Fruit fly (Drosophila melanogaster) whole organism, embryonic: ENCODE results near the gene scrib.

Experiments used
- Abd-B ChIP-seq: fragments of 200-800 bp; sonication (Bioruptor generic); optimal IDR thresholded peaks from 2 replicates; lab custom pipeline; 2018; ENCODE audit warnings: missing biosample characterization, mild to moderate bottlenecking, missing genetic modification characterization, moderate library complexity
- Adf1 ChIP-seq: fragments of 200-800 bp; sonication (Bioruptor generic); IDR thresholded peaks from 2 replicates; pipeline ENCODE4 v1.3.6; 2022; ENCODE audit warnings: missing biosample characterization, missing genetic modification characterization
- Antp ChIP-seq: fragments of 200-800 bp; sonication (Bioruptor generic); optimal IDR thresholded peaks from 3 replicates; lab custom pipeline; 2016; ENCODE audit warnings: missing biosample characterization, missing genetic modification characterization
- B-H2 ChIP-seq: fragments of 200-800 bp; sonication (Bioruptor generic); optimal IDR thresholded peaks from 2 replicates; lab custom pipeline; 2018; ENCODE audit warnings: missing biosample characterization, mild to moderate bottlenecking, missing genetic modification characterization
- CG11247 ChIP-seq: fragments of 200-800 bp; sonication (Bioruptor generic); IDR thresholded peaks from 2 replicates; pipeline ENCODE4 v1.3.6; 2022; ENCODE audit warnings: missing biosample characterization, missing genetic modification characterization
- CG12155 ChIP-seq: fragments of 200-800 bp; sonication (Bioruptor generic); optimal IDR thresholded peaks from 3 replicates; lab custom pipeline; 2016; ENCODE audit warnings: missing biosample characterization, missing genetic modification characterization
- CG12744 ChIP-seq: fragments of 200-800 bp; sonication (Bioruptor generic); optimal IDR thresholded peaks from 2 replicates; lab custom pipeline; 2016; ENCODE audit warnings: missing biosample characterization, missing genetic modification characterization
- CG13123 ChIP-seq: fragments of 200-800 bp; sonication (Bioruptor generic); optimal IDR thresholded peaks from 2 replicates; lab custom pipeline; 2016; ENCODE audit warnings: missing biosample characterization, missing genetic modification characterization
- CG13296 ChIP-seq: fragments of 200-800 bp; sonication (Bioruptor generic); optimal IDR thresholded peaks from 3 replicates; lab custom pipeline; 2018; ENCODE audit warnings: missing biosample characterization, mild to moderate bottlenecking, missing genetic modification characterization
- CG13624 ChIP-seq: fragments of 200-800 bp; sonication (Bioruptor generic); optimal IDR thresholded peaks from 2 replicates; lab custom pipeline; 2016; ENCODE audit warnings: missing biosample characterization, missing genetic modification characterization
- CG14965 ChIP-seq: fragments of 200-800 bp; sonication (Bioruptor generic); optimal IDR thresholded peaks from 2 replicates; lab custom pipeline; 2016; ENCODE audit warnings: missing biosample characterization, missing genetic modification characterization, borderline replicate concordance
- CG18011 ChIP-seq: fragments of 200-800 bp; sonication (Bioruptor generic); optimal IDR thresholded peaks from 2 replicates; lab custom pipeline; 2017; ENCODE audit warnings: missing biosample characterization, missing genetic modification characterization, mild to moderate bottlenecking, moderate library complexity, missing genotype
- CG2120 ChIP-seq: fragments of 200-800 bp; sonication (Bioruptor generic); optimal IDR thresholded peaks from 3 replicates; lab custom pipeline; 2016; ENCODE audit warnings: missing biosample characterization, missing genetic modification characterization
- CG4404 ChIP-seq: fragments of 200-800 bp; sonication (Bioruptor generic); IDR thresholded peaks from 2 replicates; pipeline ENCODE4 v1.3.6; 2022; ENCODE audit warnings: missing biosample characterization, missing genetic modification characterization
- CG5180 ChIP-seq: fragments of 200-800 bp; sonication (Bioruptor generic); optimal IDR thresholded peaks from 3 replicates; lab custom pipeline; 2017; ENCODE audit warnings: missing biosample characterization, missing genetic modification characterization, mild to moderate bottlenecking, moderate library complexity, missing genetic modification reagents
- CG6272 ChIP-seq: fragments of 200-800 bp; sonication (Bioruptor generic); IDR thresholded peaks from 2 replicates; pipeline ENCODE4 v1.3.6; 2022; ENCODE audit warnings: missing biosample characterization, missing genetic modification characterization
- CG8924 ChIP-seq: fragments of 200-800 bp; optimal IDR thresholded peaks from 3 replicates; lab custom pipeline; 2019; ENCODE audit warnings: missing biosample characterization, mild to moderate bottlenecking, missing genetic modification characterization, moderate library complexity
- CG8944 ChIP-seq: fragments of 200-800 bp; sonication (Bioruptor generic); optimal IDR thresholded peaks from 3 replicates; lab custom pipeline; 2016; ENCODE audit warnings: missing biosample characterization, missing genetic modification characterization
- Doc3 ChIP-seq: fragments of 200-800 bp; sonication (Bioruptor generic); IDR thresholded peaks from 3 replicates; pipeline ENCODE4 v1.3.6; 2022; ENCODE audit warnings: missing biosample characterization, missing genetic modification characterization; ENCODE audit not compliant: partially characterized antibody
- Dp ChIP-seq: fragments of 200-800 bp; sonication (Bioruptor generic); optimal IDR thresholded peaks from 2 replicates; lab custom pipeline; 2018; ENCODE audit warnings: missing biosample characterization, mild to moderate bottlenecking, missing genetic modification characterization, moderate library complexity
- Dref ChIP-seq: fragments of 200-800 bp; sonication (Bioruptor generic); IDR thresholded peaks from 2 replicates; pipeline ENCODE4 v1.3.6; 2022; ENCODE audit warnings: missing biosample characterization, missing genetic modification characterization
- Drgx ChIP-seq: fragments of 200-800 bp; sonication (Bioruptor generic); IDR thresholded peaks from 2 replicates; pipeline ENCODE4 v1.3.6; 2022; ENCODE audit warnings: missing biosample characterization, missing genetic modification characterization
- Fer1 ChIP-seq: fragments of 200-800 bp; sonication (Bioruptor generic); optimal IDR thresholded peaks from 2 replicates; lab custom pipeline; 2017; ENCODE audit warnings: missing biosample characterization, mild to moderate bottlenecking, missing genetic modification characterization
- Hr3 ChIP-seq: fragments of 200-800 bp; sonication (Bioruptor generic); optimal IDR thresholded peaks from 3 replicates; lab custom pipeline; 2016; ENCODE audit warnings: missing biosample characterization, missing genetic modification characterization
- Hr78 ChIP-seq, 2 experiments: fragments of 200-800 bp in 1 of 2; fragments of >200 bp in 1 of 2; sonication (Bioruptor generic) in 1 of 2; optimal IDR thresholded peaks; 2 replicates each; lab custom pipeline; 2017 to 2019; ENCODE audit warnings: missing biosample characterization in 2 of 2, missing genetic modification characterization in 2 of 2, mild to moderate bottlenecking in 1 of 2, moderate library complexity in 1 of 2
- Kr ChIP-seq: fragments of 200-800 bp; sonication (Bioruptor generic); optimal IDR thresholded peaks from 2 replicates; lab custom pipeline; 2017; ENCODE audit warnings: missing biosample characterization, mild to moderate bottlenecking, missing genetic modification characterization
- MESR4 ChIP-seq: fragments of 200-800 bp; sonication (Bioruptor generic); optimal IDR thresholded peaks from 2 replicates; lab custom pipeline; 2018; ENCODE audit warnings: missing biosample characterization, mild to moderate bottlenecking, missing genetic modification characterization, moderate library complexity
- MTF-1 ChIP-seq: fragments of 200-800 bp; sonication (Bioruptor generic); optimal IDR thresholded peaks from 2 replicates; lab custom pipeline; 2018; ENCODE audit warnings: missing biosample characterization, mild to moderate bottlenecking, missing genetic modification characterization, borderline replicate concordance
- Stat92E ChIP-seq, 3 experiments: fragments of >200 bp in 2 of 3; fragments of 200-800 bp in 1 of 3; sonication (Bioruptor generic) in 1 of 3; optimal IDR thresholded peaks; 2 replicates each; lab custom pipeline; 2017 to 2019; ENCODE audit warnings: missing biosample characterization in 3 of 3, missing genetic modification characterization in 3 of 3, mild to moderate bottlenecking in 1 of 3, moderate library complexity in 1 of 3
- TFAM ChIP-seq: fragments of 200-800 bp; sonication (Bioruptor generic); optimal IDR thresholded peaks from 2 replicates; lab custom pipeline; 2017; ENCODE audit warnings: missing biosample characterization, missing genetic modification characterization, inconsistent platforms
- Tbp ChIP-seq: fragments of >200 bp; optimal IDR thresholded peaks from 2 replicates; lab custom pipeline; 2018; ENCODE audit warnings: missing biosample characterization, missing genetic modification characterization
- YL-1 ChIP-seq: fragments of 200-800 bp; sonication (Bioruptor generic); optimal IDR thresholded peaks from 3 replicates; lab custom pipeline; 2017; ENCODE audit warnings: missing biosample characterization, mild to moderate bottlenecking, missing genetic modification characterization
- abd-A ChIP-seq: fragments of 200-800 bp; sonication (Bioruptor generic); optimal IDR thresholded peaks from 3 replicates; lab custom pipeline; 2019; ENCODE audit warnings: missing biosample characterization, mild to moderate bottlenecking, missing genetic modification characterization, moderate library complexity
- aop ChIP-seq: fragments of 200-800 bp; sonication (Bioruptor generic); IDR thresholded peaks from 2 replicates; pipeline ENCODE4 v1.3.6; 2022; ENCODE audit warnings: missing biosample characterization, missing genetic modification characterization
- chinmo ChIP-seq: fragments of 200-800 bp; sonication (Bioruptor generic); IDR thresholded peaks from 4 replicates; pipeline ENCODE4 v1.3.6; 2022; ENCODE audit warnings: missing biosample characterization, missing genetic modification characterization; ENCODE audit not compliant: partially characterized antibody
- ci ChIP-seq: fragments of 200-800 bp; sonication (Bioruptor generic); IDR thresholded peaks from 3 replicates; pipeline ENCODE4 v1.3.6; 2022; ENCODE audit warnings: missing biosample characterization, missing genetic modification characterization
- dm ChIP-seq: fragments of 200-800 bp; sonication (Bioruptor generic); optimal IDR thresholded peaks from 3 replicates; lab custom pipeline; 2016; ENCODE audit warnings: missing biosample characterization, missing genetic modification characterization
- gcm ChIP-seq: fragments of 200-800 bp; sonication (Bioruptor generic); optimal IDR thresholded peaks from 2 replicates; lab custom pipeline; 2019; ENCODE audit warnings: missing biosample characterization, mild to moderate bottlenecking, missing genetic modification characterization, moderate library complexity
- hkb ChIP-seq, 2 experiments: fragments of 200-800 bp in 1 of 2; fragments of >200 bp in 1 of 2; sonication (Bioruptor generic) in 1 of 2; IDR thresholded peaks in 1 of 2; optimal IDR thresholded peaks in 1 of 2; 2 replicates each; pipeline versions ENCODE4 v1.3.6 to Lab custom; 2017 to 2022; ENCODE audit warnings: missing biosample characterization in 1 of 2, missing genetic modification characterization in 1 of 2
- ken ChIP-seq: fragments of 200-800 bp; sonication (Bioruptor generic); IDR thresholded peaks from 3 replicates; pipeline ENCODE4 v1.3.6; 2022; ENCODE audit warnings: missing biosample characterization, missing genetic modification characterization
- knrl ChIP-seq: fragments of 200-800 bp; sonication (Bioruptor generic); IDR thresholded peaks from 3 replicates; pipeline ENCODE4 v1.3.6; 2022; ENCODE audit warnings: missing biosample characterization, missing genetic modification characterization; ENCODE audit not compliant: partially characterized antibody
- nom ChIP-seq: fragments of 200-800 bp; sonication (Bioruptor generic); optimal IDR thresholded peaks from 2 replicates; lab custom pipeline; 2017; ENCODE audit warnings: missing biosample characterization, missing genetic modification characterization, mild to moderate bottlenecking, moderate library complexity, missing genetic modification reagents
- org-1 ChIP-seq: fragments of 200-800 bp; sonication (Bioruptor generic); optimal IDR thresholded peaks from 2 replicates; lab custom pipeline; 2017; ENCODE audit warnings: missing biosample characterization, missing genetic modification characterization
- psq ChIP-seq: fragments of 200-800 bp; sonication (Bioruptor generic); optimal IDR thresholded peaks from 2 replicates; lab custom pipeline; 2017; ENCODE audit warnings: missing biosample characterization, missing genetic modification characterization
- slou ChIP-seq: fragments of 200-800 bp; sonication (Bioruptor generic); optimal IDR thresholded peaks from 3 replicates; lab custom pipeline; 2016; ENCODE audit warnings: missing biosample characterization, missing genetic modification characterization
- so ChIP-seq: fragments of 200-800 bp; sonication (Bioruptor generic); IDR thresholded peaks from 3 replicates; pipeline ENCODE4 v1.3.6; 2022; ENCODE audit warnings: missing biosample characterization, missing genetic modification characterization
- tgo ChIP-seq: fragments of 200-800 bp; sonication (Bioruptor generic); IDR thresholded peaks from 3 replicates; pipeline ENCODE4 v1.3.6; 2022; ENCODE audit warnings: missing biosample characterization, missing genetic modification characterization
- twi ChIP-seq: fragments of 200-800 bp; optimal IDR thresholded peaks from 2 replicates; lab custom pipeline; 2019; ENCODE audit warnings: missing biosample characterization, mild to moderate bottlenecking, missing genetic modification characterization, moderate library complexity
- tx ChIP-seq: fragments of 200-800 bp; sonication (Bioruptor generic); optimal IDR thresholded peaks from 2 replicates; lab custom pipeline; 2016; ENCODE audit warnings: missing biosample characterization, missing genetic modification characterization
- unpg ChIP-seq: fragments of 200-800 bp; sonication (Bioruptor generic); optimal IDR thresholded peaks from 3 replicates; lab custom pipeline; 2018; ENCODE audit warnings: missing biosample characterization, mild to moderate bottlenecking, missing genetic modification characterization, moderate library complexity
- zf30C ChIP-seq: fragments of 200-800 bp; sonication (Bioruptor generic); optimal IDR thresholded peaks from 3 replicates; lab custom pipeline; 2018; ENCODE audit warnings: missing biosample characterization, mild to moderate bottlenecking, missing genetic modification characterization

Gene scrib

DNA sequence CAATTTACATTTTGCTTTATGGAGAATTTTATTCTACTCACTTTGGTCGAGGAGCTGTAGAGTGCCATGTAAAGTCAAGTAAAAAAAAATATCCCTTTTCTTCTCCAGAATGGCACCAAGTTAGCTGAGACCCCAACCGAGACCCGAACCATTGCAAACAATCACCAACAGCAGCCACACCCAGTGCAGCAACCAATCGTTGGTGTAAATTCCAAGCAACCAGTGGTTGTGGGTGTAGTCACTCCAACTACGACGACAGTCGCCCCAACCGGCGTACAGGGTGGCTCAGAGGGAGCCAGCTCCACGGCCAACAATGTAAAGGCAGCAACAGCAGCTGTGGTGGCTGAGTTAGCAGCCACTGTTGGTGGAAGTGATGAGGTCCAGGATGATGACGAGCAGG is 30.7 kb downstream of the scrib start (continued):
- TF ChIP-seq MTF-1 (GFP tag; lab: Kevin White, UChicago) (no peak), twi (tag; lab: Kevin White, UChicago) (no peak), Adf1 (GFP tag; lab: Robert Waterston, UW) (peak; percentile 37; the same call in 1 of the 2 replicates), CG4404 (no peak), unpg (peak; percentile 4), CG13296 (GFP tag; lab: Kevin White, UChicago) (peak; percentile 9), CG2120 (GFP tag; lab: Kevin White, UChicago) (peak; percentile 43), ci (GFP tag; lab: Robert Waterston, UW) (peak; percentile 77), Abd-B (GFP tag; lab: Kevin White, UChicago) (peak; percentile 15), ken (no peak), YL-1 (GFP tag; lab: Kevin White, UChicago) (no peak), org-1 (no peak), psq (no peak), CG12744 (GFP tag; lab: Kevin White, UChicago) (peak; percentile 33), Fer1 (peak; percentile 45), CG8924 (tag; lab: Kevin White, UChicago) (no peak), aop (GFP tag; lab: Robert Waterston, UW) (no peak), dm (GFP tag; lab: Kevin White, UChicago) (no peak), CG6272 (no peak), CG12155 (GFP tag; lab: Kevin White, UChicago) (no peak), Drgx (GFP tag; lab: Robert Waterston, UW) (no peak), gcm (GFP tag; lab: Kevin White, UChicago) (no peak), Dp (GFP tag; lab: Kevin White, UChicago) (peak; percentile 13), knrl (GFP tag; lab: Robert Waterston, UW) (peak; percentile 71), Stat92E (GFP tag; optimal IDR thresholded peaks at IDR 0.05; lab: Kevin White, UChicago) (no peak), CG5180 (peak; percentile 7), CG13123 (GFP tag; lab: Kevin White, UChicago) (no peak), Kr (GFP tag; lab: Kevin White, UChicago) (no peak), CG8944 (GFP tag; lab: Kevin White, UChicago) (no peak), CG14965 (no peak), TFAM (GFP tag; lab: Kevin White, UChicago) (no peak), abd-A (tag; lab: Kevin White, UChicago) (peak; percentile 11), Antp (GFP tag; lab: Kevin White, UChicago) (peak; percentile 64), Hr3 (GFP tag; lab: Kevin White, UChicago) (no peak), tgo (GFP tag; lab: Robert Waterston, UW) (no peak), Doc3 (GFP tag; lab: Robert Waterston, UW) (no peak), slou (GFP tag; lab: Kevin White, UChicago) (no peak)

DNA sequence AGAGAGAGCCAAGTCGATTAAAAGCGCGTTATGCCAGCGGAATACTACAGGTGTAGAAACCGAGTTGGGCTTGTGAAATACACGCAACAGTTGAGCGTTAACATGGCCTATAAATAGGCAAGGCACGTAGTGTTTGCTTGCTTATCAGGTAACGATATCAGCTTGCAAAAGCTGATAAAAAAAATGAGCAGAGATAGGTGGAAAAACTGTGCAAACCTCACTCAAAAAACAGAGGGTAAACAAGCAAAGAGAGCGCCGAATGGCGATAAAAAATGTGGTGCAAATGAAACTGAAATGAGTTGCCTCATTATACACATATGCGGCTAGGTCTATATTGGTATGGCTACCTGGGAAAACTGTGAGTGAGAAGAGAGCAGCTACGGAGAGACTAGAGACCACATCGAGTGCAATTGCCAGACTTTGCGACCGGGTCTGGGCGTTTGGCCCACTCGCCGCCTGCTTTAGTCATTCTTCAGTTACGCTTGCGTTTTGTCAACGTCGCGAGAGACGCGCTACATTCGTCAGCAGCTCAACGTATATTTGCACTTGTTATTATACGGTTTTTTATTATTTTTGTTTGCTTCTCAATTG is 32.1 kb downstream of the scrib start:
- TF ChIP-seq hkb (optimal IDR thresholded peaks at IDR 0.05; lab: Kevin White, UChicago) (no peak), hkb (GFP tag; IDR thresholded peaks at IDR 0.05; lab: Robert Waterston, UW) (no peak), CG13624 (GFP tag; lab: Kevin White, UChicago) (no peak), Dref (GFP tag; lab: Robert Waterston, UW) (no peak), chinmo (GFP tag; lab: Robert Waterston, UW) (peak; percentile 71; the same call in 2 of the 4 replicates), Tbp (GFP tag; lab: Kevin White, UChicago) (no peak), CG11247 (GFP tag; lab: Robert Waterston, UW) (no peak), Hr78 (GFP tag; optimal IDR thresholded peaks at IDR 0.05; lab: Kevin White, UChicago) (peak in 1 of 2 experiments; percentile 4), unpg (no peak), tx (no peak), so (GFP tag; lab: Robert Waterston, UW) (no peak), zf30C (GFP tag; lab: Kevin White, UChicago) (no peak), MESR4 (GFP tag; lab: Kevin White, UChicago) (no peak), nom (GFP tag; lab: Kevin White, UChicago) (no peak), B-H2 (GFP tag; lab: Kevin White, UChicago) (no peak), CG18011 (GFP tag; lab: Kevin White, UChicago) (no peak)
